Fruit fly (Drosophila melanogaster) whole organism, pupa: ENCODE measurements around the gene RpS7.

Source experiments
- CG14655 ChIP-seq: fragments of 200-800 bp; sonication (Bioruptor generic); optimal IDR thresholded peaks from 3 replicates; lab custom pipeline; 2017; ENCODE audit warnings: mild to moderate bottlenecking, missing biosample characterization, missing genetic modification reagents, missing genetic modification characterization
- CG32121 ChIP-seq: fragments of 200-800 bp; sonication (Bioruptor generic); IDR thresholded peaks from 2 replicates; pipeline ENCODE4 v1.3.6; 2022; ENCODE audit warnings: missing biosample characterization, missing genetic modification characterization
- CG8301 ChIP-seq: fragments of 200-800 bp; sonication (Bioruptor generic); optimal IDR thresholded peaks from 2 replicates; lab custom pipeline; 2018; ENCODE audit warnings: missing biosample characterization, mild to moderate bottlenecking, missing genetic modification characterization
- EcR ChIP-seq: fragments of 200-800 bp; sonication (Bioruptor generic); optimal IDR thresholded peaks from 3 replicates; lab custom pipeline; 2019; ENCODE audit warnings: missing biosample characterization, missing genetic modification characterization, mild to moderate bottlenecking, moderate library complexity, missing genetic modification reagents
- Pif1B ChIP-seq: fragments of 200-800 bp; sonication (Bioruptor generic); optimal IDR thresholded peaks from 3 replicates; lab custom pipeline; 2016; ENCODE audit warnings: missing biosample characterization, missing genetic modification characterization
- fd96Ca ChIP-seq: fragments of 200-800 bp; sonication (Bioruptor generic); IDR thresholded peaks from 3 replicates; pipeline ENCODE4 v1.3.6; 2022; ENCODE audit warnings: missing biosample characterization, missing genetic modification characterization
- gl ChIP-seq: fragments of 200-800 bp; sonication (Bioruptor generic); optimal IDR thresholded peaks from 2 replicates; lab custom pipeline; 2018; ENCODE audit warnings: missing biosample characterization, mild to moderate bottlenecking, missing genetic modification characterization
- rn ChIP-seq: fragments of 200-800 bp; sonication (Bioruptor generic); IDR thresholded peaks from 2 replicates; pipeline ENCODE4 v1.3.6; 2022; ENCODE audit warnings: missing biosample characterization, missing genetic modification characterization

DNA sequence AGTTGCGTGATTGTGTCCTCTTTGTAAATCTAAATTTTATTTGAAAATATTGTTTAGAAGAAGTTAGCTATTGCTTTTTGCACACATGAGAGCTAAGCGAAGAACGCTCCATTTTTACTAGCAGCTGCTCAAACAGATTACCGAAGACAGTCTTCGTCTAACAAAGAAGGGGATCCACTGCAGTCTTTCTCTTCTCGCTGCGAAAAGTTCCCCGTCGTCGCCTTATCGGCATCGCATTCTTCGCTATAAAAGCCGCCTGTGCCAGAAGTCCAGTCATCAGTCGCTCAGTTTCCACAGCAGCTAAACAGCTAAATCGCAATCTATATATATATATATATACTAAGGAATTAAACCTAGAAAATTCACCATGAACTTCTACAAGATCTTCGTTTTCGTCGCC is 7.4 kb upstream of the RpS7 start, which contains the start of gene CecC:
- no peak for TF ChIP-seq EcR (GFP tag; lab: Kevin White, UChicago)
- no peak for TF ChIP-seq CG32121 (GFP tag; lab: Robert Waterston, UW)
- no peak for TF ChIP-seq CG14655 (GFP tag; lab: Kevin White, UChicago)
- TF ChIP-seq Pif1B (GFP tag; lab: Kevin White, UChicago): no peak
- TF ChIP-seq gl (tag; lab: Kevin White, UChicago): no peak
- TF ChIP-seq CG8301 (tag; lab: Kevin White, UChicago): no peak
- TF ChIP-seq fd96Ca (GFP tag; lab: Robert Waterston, UW): no peak
- TF ChIP-seq rn (GFP tag; lab: Robert Waterston, UW): no peak
